Worm (Caenorhabditis elegans) whole organism, L4 larva: Measurements from ENCODE around the gene nlp-1.

ENCODE experiments used
- T26A8.4 ChIP-seq: fragments of 200-800 bp; sonication (Bioruptor generic); IDR thresholded peaks from 2 replicates; pipeline ENCODE4 v1.3.6; 2022; ENCODE audit warnings: missing genetic modification characterization, missing compliant biosample characterization
- ama-1 ChIP-seq: fragments of 150-350 bp; optimal IDR thresholded peaks from 2 replicates; lab custom pipeline; 2014; ENCODE audit warnings: inconsistent platforms, mixed read lengths
- ceh-32 ChIP-seq: sonication (generic microtip); optimal IDR thresholded peaks from 2 replicates; lab custom pipeline; 2016; ENCODE audit warnings: mild to moderate bottlenecking, missing genetic modification characterization, missing compliant biosample characterization; ENCODE audit not compliant: poor library complexity
- ceh-62 ChIP-seq: sonication (generic microtip); optimal IDR thresholded peaks from 2 replicates; lab custom pipeline; 2017; ENCODE audit warnings: missing biosample characterization, missing genetic modification characterization
- ctbp-1 ChIP-seq: fragments of 200-800 bp; sonication (Bioruptor generic); IDR thresholded peaks from 2 replicates; pipeline ENCODE4 v1.3.6; 2022; ENCODE audit warnings: missing genetic modification reagents, missing genetic modification characterization, missing compliant biosample characterization
- dmd-9 ChIP-seq: fragments of 200-800 bp; sonication (Bioruptor generic); IDR thresholded peaks from 2 replicates; pipeline ENCODE4 v1.3.6; 2022; ENCODE audit warnings: missing genetic modification reagents, missing genetic modification characterization, missing compliant biosample characterization
- dve-1 ChIP-seq: sonication (generic microtip); optimal IDR thresholded peaks from 2 replicates; lab custom pipeline; 2017; ENCODE audit warnings: antibody characterized with exemption, mild to moderate bottlenecking, missing genetic modification characterization, missing compliant biosample characterization; ENCODE audit not compliant: insufficient read depth
- hmg-1.1 ChIP-seq: fragments of 200-800 bp; sonication (Bioruptor generic); IDR thresholded peaks from 2 replicates; pipeline ENCODE4 v1.3.6; 2022; ENCODE audit warnings: missing genetic modification reagents, missing genetic modification characterization, missing compliant biosample characterization
- madf-9 ChIP-seq: fragments of 200-800 bp; sonication (Bioruptor generic); conservative IDR thresholded peaks from 2 replicates; pipeline ENCODE4 v1.3.6; 2022; ENCODE audit warnings: missing genetic modification reagents, missing genetic modification characterization, missing compliant biosample characterization
- nhr-11 ChIP-seq: fragments of 150-350 bp; optimal IDR thresholded peaks from 2 replicates; lab custom pipeline; 2014; ENCODE audit warnings: missing biosample characterization, missing genetic modification characterization
- zag-1 ChIP-seq: fragments of 150-350 bp; optimal IDR thresholded peaks from 2 replicates; lab custom pipeline; 2014; ENCODE audit warnings: missing biosample characterization, missing genetic modification characterization

- no peak for TF ChIP-seq ceh-62 (tag; lab: Kevin White, UChicago)
- no peak for TF ChIP-seq ceh-32 (tag; lab: Kevin White, UChicago)
- no peak for TF ChIP-seq hmg-1.1 (GFP tag; lab: Robert Waterston, UW)
- TF ChIP-seq ctbp-1 (GFP tag; lab: Robert Waterston, UW), result no peak
- no peak for TF ChIP-seq zag-1 (tag; lab: Kevin White, UChicago)
- TF ChIP-seq dmd-9 (GFP tag; lab: Robert Waterston, UW), result no peak
- no peak for TF ChIP-seq T26A8.4 (GFP tag; lab: Robert Waterston, UW)
- no peak for TF ChIP-seq ama-1 (lab: Kevin White, UChicago)
- no peak for TF ChIP-seq madf-9 (GFP tag; lab: Robert Waterston, UW)
- TF ChIP-seq dve-1 (tag; lab: Kevin White, UChicago), result no peak
- TF ChIP-seq nhr-11 (tag; lab: Kevin White, UChicago), result no peak
Observed at ce11 chrX:3766552-3766951, 39.2 kb downstream of the nlp-1 start, which contains the start of gene F47B7.4.
